Worm (Caenorhabditis elegans) whole organism, L2 larva: ENCODE results near the gene F36D3.1.

Source experiments
- alr-1 ChIP-seq: fragments of 150-350 bp; optimal IDR thresholded peaks from 2 replicates; lab custom pipeline; 2014; ENCODE audit warnings: missing biosample characterization, missing genetic modification characterization
- nhr-11 ChIP-seq: fragments of 150-350 bp; optimal IDR thresholded peaks from 2 replicates; lab custom pipeline; 2014; ENCODE audit warnings: missing biosample characterization, missing genetic modification characterization
- nhr-25 ChIP-seq: fragments of 150-350 bp; sonication (generic microtip); optimal IDR thresholded peaks from 3 replicates; lab custom pipeline; 2014; ENCODE audit warnings: missing biosample characterization, missing genetic modification characterization
- snpc-4 ChIP-seq: fragments of 150-350 bp; optimal IDR thresholded peaks from 2 replicates; lab custom pipeline; 2014; ENCODE audit warnings: missing biosample characterization, missing genetic modification characterization
- unc-62 ChIP-seq: fragments of 150-350 bp; optimal IDR thresholded peaks from 2 replicates; lab custom pipeline; 2014; ENCODE audit warnings: missing biosample characterization, missing genetic modification reagents, missing genetic modification characterization
- zag-1 ChIP-seq: fragments of 150-350 bp; optimal IDR thresholded peaks from 2 replicates; lab custom pipeline; 2014; ENCODE audit warnings: missing biosample characterization, missing genetic modification characterization

- TF ChIP-seq zag-1 (tag; lab: Kevin White, UChicago) (no peak), unc-62 (GFP tag; lab: Kevin White, UChicago) (no peak), snpc-4 (no peak), nhr-11 (tag; lab: Kevin White, UChicago) (no peak), alr-1 (tag; lab: Kevin White, UChicago) (no peak), nhr-25 (tag; lab: Kevin White, UChicago) (no peak)
These were observed 41.5 kb downstream of the F36D3.1 start for ce11 chrV:16540657-16541056.
